Worm (Caenorhabditis elegans): Measurements from ENCODE around the gene cnc-11.

The cnc-11 gene

DNA sequence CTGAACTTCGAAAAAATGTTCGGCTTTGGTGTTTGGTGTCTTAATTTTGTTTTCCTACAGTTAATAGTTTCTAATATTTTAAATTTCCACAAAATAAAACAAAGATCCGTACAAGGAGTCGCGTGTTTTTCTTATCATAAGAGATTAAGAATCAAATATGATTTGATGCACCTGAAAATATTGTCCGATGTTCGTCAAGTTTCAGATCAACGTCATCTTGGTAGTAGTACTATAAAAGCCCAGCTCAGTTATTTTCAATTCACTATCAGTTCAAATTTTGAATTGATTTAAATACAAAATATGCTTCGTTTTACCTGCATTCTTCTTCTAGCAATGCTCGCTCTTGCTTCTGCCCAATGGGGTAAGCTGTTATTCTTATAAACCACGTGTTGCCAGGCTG lies 2.9 kb downstream of the cnc-11 start, which contains the start of gene cnc-5:
cnc-5 (plus strand) TSS at position 301 of the 400 bp plus-strand sequence.
- TF ChIP-seq ztf-11 (tag; optimal IDR thresholded peaks at IDR 0.05), result no peak

DNA sequence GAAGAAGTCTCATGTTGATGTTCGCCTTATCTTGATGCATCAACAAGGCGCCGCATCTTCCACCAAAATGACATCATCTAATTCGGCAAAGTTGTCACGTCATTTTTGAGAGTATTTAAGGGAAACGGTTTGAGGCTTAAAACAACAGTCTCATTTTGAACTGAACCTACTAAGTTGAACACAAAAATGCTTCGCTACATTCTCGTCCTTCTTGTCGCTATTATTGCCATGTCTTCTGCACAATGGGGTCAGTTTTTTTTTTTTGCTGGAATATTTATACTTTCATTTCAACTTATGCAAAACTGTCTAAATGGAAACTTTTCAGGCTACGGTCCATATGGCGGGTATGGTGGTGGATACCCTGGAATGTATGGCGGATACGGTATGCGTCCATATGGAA lies 4.9 kb downstream of the cnc-11 start, which contains the start of gene cnc-4:
cnc-4 (plus strand) TSS at position 117 of the 400 bp plus-strand sequence.
- TF ChIP-seq M03D4.4 (tag; optimal IDR thresholded peaks at IDR 0.05) (no peak), bed-3 (GFP tag; optimal IDR thresholded peaks at IDR 0.05) (no peak), ztf-11 (tag; optimal IDR thresholded peaks at IDR 0.05) (no peak), blmp-1 (tag; optimal IDR thresholded peaks at IDR 0.05) (no peak), pha-4 (tag; optimal IDR thresholded peaks at IDR 0.05) (no peak), nhr-237 (tag; optimal IDR thresholded peaks at IDR 0.05) (no peak), zip-8 (tag; optimal IDR thresholded peaks at IDR 0.05) (no peak)

ce11 chrV:1447724-1448123 lies 5.6 kb downstream of the cnc-11 start, which contains the start of gene cnc-3:
Gene cnc-3 (plus strand): TSS chrV:1448004.
- TF ChIP-seq sptf-1 (tag; optimal IDR thresholded peaks at IDR 0.05) (no peak), elt-3 (tag; optimal IDR thresholded peaks at IDR 0.05) (no peak), ham-2 (GFP tag; optimal IDR thresholded peaks at IDR 0.05) (no peak), ceh-39 (tag; optimal IDR thresholded peaks at IDR 0.05) (no peak), blmp-1 (tag; optimal IDR thresholded peaks at IDR 0.05) (no peak), ceh-83 (GFP tag; optimal IDR thresholded peaks at IDR 0.05) (no peak), drap-1 (GFP tag; optimal IDR thresholded peaks at IDR 0.05) (no peak), sem-2 (GFP tag; optimal IDR thresholded peaks at IDR 0.05) (no peak), nhr-28 (tag; optimal IDR thresholded peaks at IDR 0.05) (no peak), unc-120 (tag; optimal IDR thresholded peaks at IDR 0.05; ENCODE audit: poor library complexity, severe bottlenecking) (no peak), M03D4.4 (tag; optimal IDR thresholded peaks at IDR 0.05) (no peak), ces-1 (GFP tag; optimal IDR thresholded peaks at IDR 0.05) (no peak)

- TF ChIP-seq elt-1 (tag; optimal IDR thresholded peaks at IDR 0.05; ENCODE audit: borderline replicate concordance, insufficient read depth), result no peak
- TF ChIP-seq bed-3 (GFP tag; optimal IDR thresholded peaks at IDR 0.05), result no peak
- TF ChIP-seq lin-32 (GFP tag; optimal IDR thresholded peaks at IDR 0.05), result no peak
- TF ChIP-seq elt-3 (tag; optimal IDR thresholded peaks at IDR 0.05), result no peak
- TF ChIP-seq mep-1 (tag; optimal IDR thresholded peaks at IDR 0.05), result no peak
- no peak for TF ChIP-seq nhr-28 (tag; optimal IDR thresholded peaks at IDR 0.05)
- no peak for TF ChIP-seq hlh-1 (tag; optimal IDR thresholded peaks at IDR 0.05)
- no peak for TF ChIP-seq ham-2 (GFP tag; optimal IDR thresholded peaks at IDR 0.05)
- no peak for TF ChIP-seq sptf-1 (tag; optimal IDR thresholded peaks at IDR 0.05)
- no peak for TF ChIP-seq nhr-76 (tag; optimal IDR thresholded peaks at IDR 0.05)
Measured at ce11 chrV:1450160-1450559, 8.0 kb downstream of the cnc-11 start, which contains the start of gene cnc-2. Gene cnc-2 (minus strand): TSS chrV:1450183.

ce11 chrV:1451334-1451733 lies 9.2 kb downstream of the cnc-11 start, which contains the start of gene srj-23:
Gene srj-23 (plus strand): TSS chrV:1451634.
- TF ChIP-seq sptf-1 (tag; optimal IDR thresholded peaks at IDR 0.05) (no peak), mep-1 (tag; optimal IDR thresholded peaks at IDR 0.05) (no peak), ceh-39 (tag; optimal IDR thresholded peaks at IDR 0.05) (no peak), nhr-12 (tag; optimal IDR thresholded peaks at IDR 0.05) (no peak)

ce11 chrV:1454762-1455161 lies 12.6 kb downstream of the cnc-11 start, which contains the start of gene chil-14:
Gene chil-14 (plus strand): TSS chrV:1455062.
- no peak for TF ChIP-seq ceh-83 (GFP tag; optimal IDR thresholded peaks at IDR 0.05)
- TF ChIP-seq ces-1 (GFP tag; optimal IDR thresholded peaks at IDR 0.05), result no peak
- TF ChIP-seq unc-39 (tag; optimal IDR thresholded peaks at IDR 0.05), result no peak
- no peak for TF ChIP-seq unc-120 (tag; optimal IDR thresholded peaks at IDR 0.05; ENCODE audit: poor library complexity, severe bottlenecking)
- no peak for TF ChIP-seq elt-1 (tag; optimal IDR thresholded peaks at IDR 0.05; ENCODE audit: borderline replicate concordance, insufficient read depth)
- no peak for TF ChIP-seq ztf-11 (tag; optimal IDR thresholded peaks at IDR 0.05)
- TF ChIP-seq ham-2 (GFP tag; optimal IDR thresholded peaks at IDR 0.05), result no peak
- TF ChIP-seq mls-2 (tag; optimal IDR thresholded peaks at IDR 0.05), result no peak
- no peak for TF ChIP-seq zip-8 (tag; optimal IDR thresholded peaks at IDR 0.05)
- no peak for TF ChIP-seq ceh-39 (tag; optimal IDR thresholded peaks at IDR 0.05)
- no peak for TF ChIP-seq sptf-1 (tag; optimal IDR thresholded peaks at IDR 0.05)
- TF ChIP-seq elt-3 (tag; optimal IDR thresholded peaks at IDR 0.05), result no peak
- TF ChIP-seq lsy-2 (tag; optimal IDR thresholded peaks at IDR 0.05), result no peak
- TF ChIP-seq hlh-1 (tag; optimal IDR thresholded peaks at IDR 0.05), result no peak
- TF ChIP-seq nhr-76 (tag; optimal IDR thresholded peaks at IDR 0.05), result no peak
- no peak for TF ChIP-seq snpc-4 (tag; optimal IDR thresholded peaks at IDR 0.05)
- TF ChIP-seq sem-2 (GFP tag; optimal IDR thresholded peaks at IDR 0.05), result no peak
- TF ChIP-seq mab-5 (tag; optimal IDR thresholded peaks at IDR 0.05), result no peak
- TF ChIP-seq mep-1 (tag; optimal IDR thresholded peaks at IDR 0.05), result no peak
- TF ChIP-seq bed-3 (GFP tag; optimal IDR thresholded peaks at IDR 0.05), result no peak
